Worm (Caenorhabditis elegans) whole organism, dauer: Measurements from ENCODE around the gene K07C11.8.

ENCODE experiments used
- unc-62 ChIP-seq: sonication (generic microtip); optimal IDR thresholded peaks from 2 replicates; lab custom pipeline; 2017; ENCODE audit warnings: missing biosample characterization, missing genetic modification reagents, missing genetic modification characterization

K07C11.8 gene

DNA sequence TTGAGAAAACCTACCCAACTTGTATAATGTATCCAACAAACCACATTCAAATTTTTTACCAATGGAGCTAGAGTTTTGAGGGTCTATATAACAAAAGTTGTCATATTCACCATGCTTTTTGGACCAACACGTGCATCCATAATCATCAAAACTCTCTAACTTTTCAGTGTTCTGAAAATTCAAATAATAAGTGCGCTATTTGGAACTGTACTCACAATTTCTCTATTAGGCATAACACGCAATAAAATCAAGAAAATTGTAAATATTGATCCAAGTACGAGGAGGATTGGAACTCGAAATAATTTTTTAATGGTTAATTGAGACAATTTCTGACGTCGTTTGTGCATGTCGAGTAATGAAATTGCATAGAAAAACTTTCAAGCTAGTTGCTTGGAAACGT, 22.2 kb upstream of the K07C11.8 start, which contains the start of gene C16D9.3:
Gene C16D9.3, minus strand, starts transcription at position 101 of the 400 bp plus-strand sequence.
- no peak for TF ChIP-seq unc-62 (GFP tag; lab: Kevin White, UChicago)

DNA sequence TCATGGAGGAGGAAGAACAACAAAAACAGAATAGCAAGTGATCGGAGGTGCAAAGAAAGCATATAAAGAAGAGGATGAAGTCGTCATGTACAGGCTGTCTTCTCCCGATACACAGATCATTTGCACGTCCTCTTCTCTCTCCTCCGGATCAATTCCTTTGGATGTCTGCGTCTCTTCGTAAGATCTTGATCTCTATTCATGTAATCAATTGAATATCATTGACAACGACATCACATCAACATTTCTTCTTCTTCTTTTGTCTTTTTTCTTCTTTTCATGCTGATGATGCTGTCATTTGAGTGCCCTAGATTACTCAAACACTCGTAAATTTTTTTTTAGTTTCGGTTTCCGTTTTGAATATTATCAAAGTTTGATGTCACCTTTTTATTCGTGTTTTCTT, 20.6 kb upstream of the K07C11.8 start, which contains the start of gene rol-3:
Gene rol-3, minus strand, starts transcription at position 120 of the 400 bp plus-strand sequence.
- TF ChIP-seq unc-62 (GFP tag; lab: Kevin White, UChicago) = no peak

DNA sequence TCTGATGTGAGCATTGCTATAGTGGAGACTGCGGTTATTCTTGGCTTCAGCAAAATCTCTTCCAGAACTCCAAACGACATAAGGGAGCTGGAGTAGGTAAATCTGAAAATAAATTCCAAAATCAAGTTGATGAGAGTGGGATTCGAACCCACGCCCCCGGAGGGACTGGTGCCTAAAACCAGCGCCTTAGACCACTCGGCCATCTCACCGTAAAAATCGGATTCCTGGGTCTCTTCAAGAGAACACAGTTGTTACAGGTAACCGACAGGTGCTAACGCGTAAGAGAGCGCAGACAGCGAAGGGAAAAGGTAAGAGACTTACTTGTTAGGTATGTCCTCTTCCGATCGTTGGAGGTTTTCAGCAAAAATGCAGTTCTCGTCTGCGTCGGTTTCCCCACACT, 17.6 kb upstream of the K07C11.8 start:
- no peak for TF ChIP-seq unc-62 (GFP tag; lab: Kevin White, UChicago)

DNA sequence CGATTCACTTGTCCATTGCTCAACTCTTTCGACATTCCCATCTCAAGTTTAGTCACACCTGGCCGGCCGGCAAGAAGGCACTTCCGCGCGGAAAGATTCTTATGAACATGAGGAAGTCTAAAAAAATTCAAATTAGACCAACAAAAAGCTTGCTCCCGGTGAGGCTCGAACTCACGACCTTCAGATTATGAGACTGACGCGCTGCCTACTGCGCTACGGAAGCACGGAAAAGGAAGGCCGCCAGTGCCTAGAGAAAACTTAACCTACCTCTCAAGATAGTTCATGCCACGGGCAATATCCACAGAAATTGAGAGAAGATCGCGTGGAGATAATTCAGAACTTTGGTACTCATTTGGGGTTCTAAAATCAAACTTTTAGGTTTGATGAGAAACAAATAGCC, 12.4 kb upstream of the K07C11.8 start:
- TF ChIP-seq unc-62 (GFP tag; lab: Kevin White, UChicago) = no peak

DNA sequence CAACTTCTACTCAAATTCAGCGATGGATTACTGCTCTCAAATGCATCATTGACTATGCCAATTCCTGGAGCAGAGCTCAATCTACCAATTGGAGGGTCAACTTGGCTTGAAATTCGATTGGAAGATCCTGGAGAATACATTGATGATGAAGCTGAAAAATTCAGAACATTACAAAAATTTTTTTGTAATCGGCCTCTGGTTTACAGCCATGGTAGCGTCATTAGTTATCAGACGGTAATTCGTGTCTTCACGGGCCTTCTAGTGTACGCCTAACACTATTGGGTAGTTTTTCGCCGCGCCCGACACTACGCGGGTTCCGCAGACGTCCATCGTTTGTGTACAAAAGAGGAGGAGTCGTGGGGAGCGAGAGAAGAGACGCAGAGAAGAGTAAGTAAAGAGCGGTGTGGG, 11.0 kb upstream of the K07C11.8 start:
- no peak for TF ChIP-seq unc-62 (GFP tag; lab: Kevin White, UChicago)

DNA sequence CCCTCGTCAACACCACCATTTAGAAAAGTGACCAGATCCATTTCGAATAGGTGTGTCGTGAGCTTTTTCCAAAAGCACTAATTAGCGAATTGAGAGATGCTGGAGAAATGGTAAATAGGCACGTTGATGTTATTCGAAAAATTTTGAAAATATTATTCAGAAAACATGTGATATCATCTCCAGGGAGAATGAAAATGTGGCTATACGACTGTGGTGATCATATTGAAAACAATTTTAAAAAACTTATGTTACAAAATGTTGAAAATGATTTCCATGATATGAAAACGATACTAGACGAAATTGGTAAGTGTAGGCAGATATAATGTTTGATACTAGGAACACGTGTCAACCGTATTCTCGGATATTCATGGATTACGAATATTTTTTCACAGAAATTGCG, 9.1 kb upstream of the K07C11.8 start, which contains the start of gene K07C11.10:
Gene K07C11.10, minus strand, starts transcription at position 101 of the 400 bp plus-strand sequence.
- TF ChIP-seq unc-62 (GFP tag; lab: Kevin White, UChicago) = no peak

DNA sequence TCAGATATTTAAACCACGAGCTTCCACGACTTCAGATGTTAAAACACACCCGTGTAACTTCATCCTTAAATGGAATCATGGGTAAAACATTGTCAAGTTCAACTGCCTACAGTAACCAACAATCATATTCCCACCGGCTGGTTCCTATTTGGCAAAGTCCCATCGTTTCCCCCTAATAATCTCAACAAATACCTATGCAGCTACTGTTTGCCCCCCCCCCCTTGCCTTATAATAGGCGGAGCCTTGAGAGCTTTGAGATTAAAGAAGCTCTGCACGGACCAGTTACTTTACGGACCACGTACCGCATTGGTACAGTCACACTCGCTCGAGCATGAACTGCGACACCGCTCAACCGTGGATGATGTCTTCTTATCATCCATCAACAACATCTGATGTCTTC, 7.0 kb upstream of the K07C11.8 start, which contains the start of gene pax-1:
Gene pax-1, plus strand, starts transcription at position 301 of the 400 bp plus-strand sequence.
- no peak for TF ChIP-seq unc-62 (GFP tag; lab: Kevin White, UChicago)

DNA sequence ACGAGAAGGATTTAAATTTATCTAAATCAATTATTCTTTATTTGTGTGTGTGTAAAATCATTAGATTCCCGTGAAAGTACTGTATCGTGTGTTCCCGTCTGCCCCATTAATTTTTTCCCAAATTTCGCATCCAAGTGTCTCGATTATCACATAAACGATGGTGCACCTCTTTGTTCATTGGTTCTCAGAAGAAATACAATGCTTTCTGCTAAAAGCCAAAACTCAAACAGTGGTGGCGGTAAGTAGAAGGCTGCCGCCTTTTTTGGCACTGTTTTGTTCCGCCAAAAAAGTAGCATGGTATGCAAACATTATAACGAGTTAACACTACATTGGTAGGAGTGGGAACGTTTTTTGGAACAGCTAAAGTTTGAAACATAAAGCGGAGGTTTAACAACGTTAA, 5.7 kb upstream of the K07C11.8 start:
- no peak for TF ChIP-seq unc-62 (GFP tag; lab: Kevin White, UChicago)

DNA sequence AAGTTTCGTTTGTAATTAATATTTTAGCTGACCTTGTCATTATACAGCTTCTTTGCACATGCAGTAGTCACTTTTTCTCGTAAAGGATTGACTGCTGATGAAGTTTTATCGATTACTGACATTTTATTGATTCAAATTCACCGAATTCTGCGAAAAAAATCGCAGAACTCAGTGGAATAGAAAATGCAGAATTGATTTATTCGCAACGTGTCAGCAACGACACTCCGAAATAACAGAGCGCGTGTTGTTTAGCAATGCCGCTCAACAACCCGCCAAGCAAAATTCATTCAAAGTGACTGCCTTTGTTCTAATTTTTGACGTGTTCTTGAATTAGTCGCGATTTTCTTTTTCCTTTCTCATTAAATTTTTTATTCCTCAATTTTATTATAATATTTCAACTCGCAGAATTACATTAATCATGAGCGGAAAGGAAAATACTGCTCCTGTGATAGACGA, 3.4 kb upstream of the K07C11.8 start, which contains the start of the genes cogc-6 and air-1:
Gene cogc-6, minus strand, starts transcription at position 234 of the 456 bp plus-strand sequence.
Gene air-1, plus strand, starts transcription at position 406 of the 456 bp plus-strand sequence.
- no peak for TF ChIP-seq unc-62 (GFP tag; lab: Kevin White, UChicago)

DNA sequence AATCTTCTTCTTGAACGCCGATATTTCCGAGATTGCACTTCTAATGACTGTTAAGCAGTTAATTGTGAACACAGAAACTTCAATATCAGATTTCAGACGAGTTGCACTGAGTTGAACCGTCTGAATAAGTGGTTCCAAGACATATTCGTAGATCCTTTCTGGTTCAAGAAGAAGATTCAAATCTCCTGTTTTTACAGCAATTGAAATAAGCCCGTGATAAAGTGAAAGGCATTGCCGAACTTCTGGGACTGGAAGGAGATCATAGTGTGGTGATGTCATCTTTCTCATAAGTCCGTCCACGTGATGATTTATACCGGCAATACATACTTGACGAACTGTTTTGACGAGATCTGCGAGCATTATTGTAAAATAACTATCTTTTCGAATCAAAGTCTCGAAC, 1.9 kb upstream of the K07C11.8 start:
- no peak for TF ChIP-seq unc-62 (GFP tag; lab: Kevin White, UChicago)

DNA sequence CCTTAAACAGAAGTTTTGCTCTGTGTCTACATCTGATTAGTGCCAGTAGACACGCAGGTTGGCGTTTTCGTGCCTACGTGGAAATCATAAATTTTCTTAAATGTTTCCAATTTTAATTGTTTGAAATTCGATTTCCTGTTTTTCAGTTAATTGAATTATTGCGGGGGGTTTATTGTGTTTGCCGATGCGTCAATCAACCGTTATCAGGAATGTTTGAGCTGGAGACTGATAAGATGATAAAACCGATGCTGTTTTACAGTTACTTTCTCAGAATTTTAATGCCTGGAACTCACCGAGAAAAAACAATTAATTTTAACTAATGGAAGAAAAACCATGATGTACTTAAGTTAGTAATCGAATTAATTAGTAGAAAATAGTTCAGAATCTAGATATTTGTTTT, 566 bp downstream of the K07C11.8 start:
- no peak for TF ChIP-seq unc-62 (GFP tag; lab: Kevin White, UChicago)

DNA sequence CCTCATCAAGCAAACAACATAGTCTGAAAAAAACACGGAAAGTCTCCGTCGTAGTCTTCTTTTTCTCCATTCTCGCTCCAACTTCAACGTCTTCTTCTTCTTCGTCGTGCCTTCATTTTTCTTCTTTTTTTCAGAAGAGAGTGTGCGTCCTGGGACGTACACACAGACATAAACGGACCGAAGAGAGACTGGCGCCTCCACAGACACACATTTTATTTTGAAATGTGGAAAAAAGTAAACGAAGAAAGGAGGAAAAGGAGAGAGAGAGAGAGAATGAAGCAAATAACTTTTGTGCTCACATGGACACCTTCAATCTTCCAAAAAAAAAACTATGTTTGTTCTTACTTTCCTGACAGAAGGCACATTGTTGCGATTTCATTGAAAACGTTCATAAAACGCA, 2.5 kb downstream of the K07C11.8 start:
- no peak for TF ChIP-seq unc-62 (GFP tag; lab: Kevin White, UChicago)

DNA sequence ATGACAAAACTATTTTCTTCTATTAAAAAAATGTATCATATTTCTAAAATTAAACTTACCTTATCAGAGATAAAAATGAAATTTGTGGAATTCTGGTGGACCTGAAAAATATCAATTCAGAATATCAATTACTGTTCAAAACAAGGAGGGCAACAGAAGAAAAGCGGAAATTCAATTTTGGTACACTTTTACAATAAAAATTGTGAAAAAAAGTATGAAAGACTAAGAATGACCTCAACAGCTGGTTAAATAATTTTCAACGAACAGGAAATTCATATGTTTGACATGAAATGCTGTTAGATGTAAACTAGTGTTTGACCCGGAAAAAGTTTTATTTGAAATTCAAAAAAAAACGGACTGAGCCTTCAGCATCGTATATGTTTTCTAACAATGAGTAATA, 3.8 kb downstream of the K07C11.8 start, which contains the start of gene K07C11.7:
Gene K07C11.7, minus strand, starts transcription at position 101 of the 400 bp plus-strand sequence.
- no peak for TF ChIP-seq unc-62 (GFP tag; lab: Kevin White, UChicago)

DNA sequence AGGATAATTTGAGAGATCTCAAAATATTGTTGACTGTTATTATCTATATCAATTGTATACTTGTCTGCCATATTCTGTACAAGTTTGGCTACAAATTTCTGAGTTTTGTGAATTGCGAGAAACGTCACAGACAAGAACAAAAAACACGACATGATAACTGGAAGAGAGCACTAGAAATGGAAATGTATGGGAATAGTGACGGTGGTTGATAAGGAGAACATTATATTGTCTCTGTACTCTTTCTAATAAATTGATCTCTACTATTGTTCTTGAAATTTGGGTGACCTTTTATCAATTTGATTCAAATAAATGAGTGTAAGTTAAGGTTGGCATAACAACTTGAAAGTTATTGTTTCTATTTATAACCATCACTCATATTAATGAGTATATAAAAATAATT, 4.9 kb downstream of the K07C11.8 start:
- no peak for TF ChIP-seq unc-62 (GFP tag; lab: Kevin White, UChicago)

DNA sequence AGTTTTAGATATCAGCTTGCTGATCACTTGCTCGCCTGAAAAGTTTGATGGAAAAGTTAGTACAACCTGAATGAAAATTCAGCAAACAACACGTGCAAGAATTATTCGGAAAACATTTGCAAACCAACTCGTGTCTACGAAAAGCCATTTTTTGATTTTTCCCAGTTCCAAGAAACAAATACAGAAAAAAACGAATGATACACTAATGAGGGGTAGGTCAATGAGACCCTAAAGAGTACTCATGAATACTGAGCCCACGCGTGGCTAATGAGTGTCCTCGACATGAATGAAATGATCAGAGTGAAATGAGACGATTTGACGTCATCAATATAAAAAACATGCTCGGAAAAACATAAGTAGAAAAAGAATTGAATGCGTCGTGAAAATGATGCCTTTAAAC, 5.7 kb downstream of the K07C11.8 start:
- no peak for TF ChIP-seq unc-62 (GFP tag; lab: Kevin White, UChicago)

DNA sequence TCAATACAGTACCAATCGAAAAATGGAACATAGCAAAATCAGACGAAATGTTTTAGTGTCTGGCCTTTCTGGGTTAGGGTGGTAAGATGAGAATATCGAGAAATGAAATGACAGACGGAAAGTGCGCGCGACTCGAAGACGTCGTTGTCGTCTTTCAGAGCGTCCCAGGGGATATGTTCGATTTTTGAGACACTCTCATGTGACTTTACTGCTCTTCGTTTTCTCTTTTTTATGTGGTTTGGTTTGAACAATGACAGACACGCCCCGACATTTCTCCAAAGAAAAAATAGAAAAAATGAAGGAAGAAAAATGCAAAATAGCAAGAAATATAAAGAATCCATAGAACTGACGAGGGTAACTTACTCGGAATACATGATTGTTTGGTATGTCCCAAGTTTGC, 7.2 kb downstream of the K07C11.8 start:
- no peak for TF ChIP-seq unc-62 (GFP tag; lab: Kevin White, UChicago)

DNA sequence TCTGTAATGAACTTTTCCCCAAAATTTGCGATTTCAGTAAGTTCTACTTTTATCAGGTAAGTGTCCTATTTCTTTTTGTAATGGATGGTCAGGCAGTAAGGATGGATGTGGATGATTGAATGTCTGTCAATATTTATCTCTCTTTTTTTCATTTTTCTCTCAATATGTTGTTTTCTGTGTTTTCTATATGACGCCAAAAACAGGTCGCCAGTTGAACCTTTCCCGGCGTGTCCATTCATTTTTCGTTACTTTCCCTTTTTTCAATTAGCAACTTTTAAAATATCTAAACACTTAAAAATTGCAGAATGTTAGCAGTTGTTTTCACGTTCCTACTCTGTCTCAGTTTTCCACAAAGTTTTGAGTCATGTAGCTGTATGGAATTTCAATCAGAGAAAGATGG, 10.8 kb downstream of the K07C11.8 start, which contains the start of gene timp-1:
Gene timp-1, plus strand, starts transcription at position 305 of the 400 bp plus-strand sequence.
- no peak for TF ChIP-seq unc-62 (GFP tag; lab: Kevin White, UChicago)
